Worm (Caenorhabditis elegans) whole organism, early embryonic: Measurements from ENCODE around the gene szy-2.

Experiments
- aly-1 ChIP-seq: sonication (generic microtip); optimal IDR thresholded peaks from 2 replicates; lab custom pipeline; 2016; ENCODE audit warnings: missing genetic modification characterization, missing compliant biosample characterization
- ama-1 ChIP-seq: fragments of 150-350 bp; optimal IDR thresholded peaks from 2 replicates; lab custom pipeline; 2014
- ceh-13 ChIP-seq: fragments of 200-800 bp; sonication (Bioruptor generic); optimal IDR thresholded peaks from 2 replicates; lab custom pipeline; 2018; ENCODE audit warnings: mild to moderate bottlenecking, missing genetic modification characterization, missing compliant biosample characterization
- hmg-4 ChIP-seq: fragments of 200-800 bp; sonication (Bioruptor generic); optimal IDR thresholded peaks from 2 replicates; lab custom pipeline; 2018; ENCODE audit warnings: mild to moderate bottlenecking, missing genetic modification characterization, missing compliant biosample characterization
- tbx-11 ChIP-seq: fragments of 200-800 bp; sonication (Bioruptor generic); IDR thresholded peaks from 2 replicates; pipeline ENCODE4 v1.3.6; 2022; ENCODE audit warnings: missing genetic modification characterization, missing compliant biosample characterization

ce11 chrIII:5402419-5402818 is 31.3 kb upstream of the szy-2 start:
- TF ChIP-seq ama-1 (lab: Kevin White, UChicago): no peak
- no peak for TF ChIP-seq tbx-11
- TF ChIP-seq aly-1 (tag; lab: Kevin White, UChicago): no peak
- no peak for TF ChIP-seq ceh-13
- no peak for TF ChIP-seq hmg-4 (GFP tag; lab: Kevin White, UChicago)
